Worm (Caenorhabditis elegans) whole organism, young adult: ENCODE results near the gene ints-11.
A peak's percentile ranks its signal among the peaks of the same experiment; 100 is the strongest.

Experiments used
- B0019.2 ChIP-seq: fragments of 200-800 bp; sonication (Bioruptor generic); conservative IDR thresholded peaks from 2 replicates; pipeline ENCODE4 v1.3.6; 2022; ENCODE audit warnings: missing genetic modification reagents, missing genetic modification characterization, missing compliant biosample characterization
- B0035.1 ChIP-seq: sonication (generic microtip); optimal IDR thresholded peaks from 2 replicates; lab custom pipeline; 2016; ENCODE audit warnings: missing genetic modification characterization, mild to moderate bottlenecking, missing compliant biosample characterization, missing genotype, missing genetic modification reagents
- C06A6.2 ChIP-seq: fragments of 200-800 bp; sonication (Bioruptor generic); conservative IDR thresholded peaks from 2 replicates; pipeline ENCODE4 v1.3.6; 2022; ENCODE audit warnings: missing genetic modification characterization, missing compliant biosample characterization
- C17E4.6 ChIP-seq: fragments of 200-800 bp; sonication (Bioruptor generic); IDR thresholded peaks from 2 replicates; pipeline ENCODE4 v1.3.6; 2022; ENCODE audit warnings: missing genetic modification reagents, missing genetic modification characterization, missing compliant biosample characterization
- F10E7.11 ChIP-seq: sonication (generic microtip); optimal IDR thresholded peaks from 2 replicates; lab custom pipeline; 2017; ENCODE audit warnings: mild to moderate bottlenecking, missing genetic modification characterization, moderate library complexity, missing compliant biosample characterization
- F33H1.4 ChIP-seq: fragments of 200-800 bp; sonication (Bioruptor generic); IDR thresholded peaks from 2 replicates; pipeline ENCODE4 v1.3.6; 2022; ENCODE audit warnings: missing genetic modification reagents, missing genetic modification characterization, missing compliant biosample characterization
- F37B4.10 ChIP-seq: fragments of 200-800 bp; sonication (Bioruptor generic); IDR thresholded peaks from 2 replicates; pipeline ENCODE4 v1.3.6; 2022; ENCODE audit warnings: missing genetic modification characterization, missing compliant biosample characterization
- F49E8.2 ChIP-seq: sonication (generic microtip); optimal IDR thresholded peaks from 3 replicates; lab custom pipeline; 2017; ENCODE audit warnings: missing genetic modification characterization, mild to moderate bottlenecking, missing compliant biosample characterization, antibody characterized with exemption, moderate library complexity; ENCODE audit not compliant: insufficient read depth
- F55B11.4 ChIP-seq: sonication (generic microtip); optimal IDR thresholded peaks from 2 replicates; lab custom pipeline; 2016; ENCODE audit warnings: missing compliant biosample characterization, missing genetic modification characterization, borderline replicate concordance; ENCODE audit not compliant: insufficient read depth
- F57C9.4 ChIP-seq: sonication (generic microtip); optimal IDR thresholded peaks from 2 replicates; lab custom pipeline; 2017; ENCODE audit warnings: mild to moderate bottlenecking, missing genetic modification characterization, missing compliant biosample characterization
- T26A5.8 ChIP-seq: sonication (generic microtip); optimal IDR thresholded peaks from 2 replicates; lab custom pipeline; 2016; ENCODE audit warnings: missing genetic modification characterization, missing compliant biosample characterization
- Y56A3A.18 ChIP-seq: fragments of 200-800 bp; sonication (Bioruptor generic); IDR thresholded peaks from 2 replicates; pipeline ENCODE4 v1.3.6; 2022; ENCODE audit warnings: missing genetic modification reagents, missing genetic modification characterization, missing compliant biosample characterization
- Y95B8A.8 ChIP-seq: fragments of 200-800 bp; sonication (Bioruptor generic); IDR thresholded peaks from 2 replicates; pipeline ENCODE4 v1.3.6; 2022; ENCODE audit warnings: missing genetic modification reagents, missing genetic modification characterization, missing compliant biosample characterization
- aptf-3 ChIP-seq: fragments of 200-800 bp; sonication (Bioruptor generic); IDR thresholded peaks from 2 replicates; pipeline ENCODE4 v1.3.6; 2022; ENCODE audit warnings: missing genetic modification characterization, missing compliant biosample characterization
- atf-7 ChIP-seq: sonication (generic microtip); optimal IDR thresholded peaks from 2 replicates; lab custom pipeline; 2017; ENCODE audit warnings: mild to moderate bottlenecking, missing genetic modification characterization, missing compliant biosample characterization
- athp-1 ChIP-seq: sonication (generic microtip); optimal IDR thresholded peaks from 2 replicates; lab custom pipeline; 2017; ENCODE audit warnings: mild to moderate bottlenecking, missing genetic modification characterization, missing compliant biosample characterization
- bed-2 ChIP-seq: fragments of 200-800 bp; sonication (Bioruptor generic); IDR thresholded peaks from 2 replicates; pipeline ENCODE4 v1.3.6; 2022; ENCODE audit warnings: missing genetic modification reagents, missing genetic modification characterization, missing compliant biosample characterization
- ccch-3 ChIP-seq: fragments of 200-800 bp; sonication (Bioruptor generic); optimal IDR thresholded peaks from 2 replicates; lab custom pipeline; 2018; ENCODE audit warnings: mild to moderate bottlenecking, missing genetic modification characterization, missing compliant biosample characterization
- cebp-1 ChIP-seq, 2 experiments: fragments of 200-800 bp in 1 of 2; sonication (Bioruptor generic) in 1 of 2; sonication (generic microtip) in 1 of 2; IDR thresholded peaks in 1 of 2; optimal IDR thresholded peaks in 1 of 2; 2 replicates each; pipeline versions ENCODE4 v1.3.6 to Lab custom; 2017 to 2022; ENCODE audit warnings: missing compliant biosample characterization in 2 of 2, missing genetic modification characterization in 2 of 2, mild to moderate bottlenecking in 1 of 2, missing genetic modification reagents in 1 of 2, moderate library complexity in 1 of 2
- dox-1 ChIP-seq: fragments of 200-800 bp; sonication (Bioruptor generic); IDR thresholded peaks from 2 replicates; pipeline ENCODE4 v1.3.6; 2022; ENCODE audit warnings: missing genetic modification reagents, missing genetic modification characterization, missing compliant biosample characterization
- dpff-1 ChIP-seq: sonication (generic microtip); optimal IDR thresholded peaks from 2 replicates; lab custom pipeline; 2017; ENCODE audit warnings: mild to moderate bottlenecking, missing genetic modification characterization, missing compliant biosample characterization
- efl-1 ChIP-seq: fragments of 150-350 bp; optimal IDR thresholded peaks from 2 replicates; lab custom pipeline; 2014; ENCODE audit warnings: missing biosample characterization, missing genetic modification reagents, missing genetic modification characterization
- egl-18 ChIP-seq: fragments of 200-800 bp; sonication (Bioruptor generic); IDR thresholded peaks from 2 replicates; pipeline ENCODE4 v1.3.6; 2022; ENCODE audit warnings: missing genetic modification reagents, missing genetic modification characterization, missing compliant biosample characterization
- egrh-3 ChIP-seq: fragments of 200-800 bp; sonication (Bioruptor generic); IDR thresholded peaks from 2 replicates; pipeline ENCODE4 v1.3.6; 2022; ENCODE audit warnings: missing genetic modification reagents, missing genetic modification characterization, missing compliant biosample characterization
- hlh-26 ChIP-seq: fragments of 200-800 bp; sonication (Bioruptor generic); conservative IDR thresholded peaks from 2 replicates; pipeline ENCODE4 v1.3.6; 2022; ENCODE audit warnings: missing genetic modification reagents, missing genetic modification characterization, missing compliant biosample characterization
- hrde-1 ChIP-seq: sonication (generic microtip); optimal IDR thresholded peaks from 2 replicates; lab custom pipeline; 2016; ENCODE audit warnings: missing genetic modification characterization, mild to moderate bottlenecking, missing compliant biosample characterization, moderate library complexity, missing genotype, missing genetic modification reagents, borderline replicate concordance
- lin-35 ChIP-seq, 3 experiments: fragments of 150-350 bp in 2 of 3; sonication (generic microtip) in 1 of 3; optimal IDR thresholded peaks; 2 replicates each; lab custom pipeline; 2014 to 2018; ENCODE audit warnings: missing biosample characterization in 3 of 3, missing genetic modification characterization in 3 of 3, missing genetic modification reagents in 3 of 3
- lin-40 ChIP-seq: sonication (generic microtip); optimal IDR thresholded peaks from 2 replicates; lab custom pipeline; 2016; ENCODE audit warnings: missing genetic modification characterization, mild to moderate bottlenecking, missing compliant biosample characterization, missing genotype, missing genetic modification reagents
- lsy-27 ChIP-seq: sonication (generic microtip); optimal IDR thresholded peaks from 2 replicates; lab custom pipeline; 2017; ENCODE audit warnings: missing genetic modification characterization, mild to moderate bottlenecking, missing compliant biosample characterization, antibody characterized with exemption, missing genotype, borderline replicate concordance; ENCODE audit not compliant: insufficient read depth
- madf-6 ChIP-seq: fragments of 200-800 bp; sonication (Bioruptor generic); IDR thresholded peaks from 2 replicates; pipeline ENCODE4 v1.3.6; 2022; ENCODE audit warnings: missing genetic modification reagents, missing genetic modification characterization, missing compliant biosample characterization
- mcd-1 ChIP-seq: fragments of 200-800 bp; sonication (Bioruptor generic); IDR thresholded peaks from 2 replicates; pipeline ENCODE4 v1.3.6; 2022; ENCODE audit warnings: missing genetic modification reagents, missing genetic modification characterization, missing compliant biosample characterization
- mes-4 ChIP-seq: sonication (generic microtip); optimal IDR thresholded peaks from 2 replicates; lab custom pipeline; 2016; ENCODE audit warnings: missing genotype, missing genetic modification characterization, missing compliant biosample characterization
- mxl-1 ChIP-seq: sonication (generic microtip); optimal IDR thresholded peaks from 2 replicates; lab custom pipeline; 2016; ENCODE audit warnings: missing genetic modification characterization, missing compliant biosample characterization
- nfya-1 ChIP-seq: sonication (generic microtip); optimal IDR thresholded peaks from 2 replicates; lab custom pipeline; 2017; ENCODE audit warnings: antibody characterized with exemption, missing compliant biosample characterization, missing genetic modification characterization, borderline replicate concordance; ENCODE audit not compliant: insufficient read depth
- nfyb-1 ChIP-seq: fragments of 200-800 bp; sonication (Bioruptor generic); IDR thresholded peaks from 2 replicates; pipeline ENCODE4 v1.3.6; 2022; ENCODE audit warnings: missing genetic modification reagents, missing genetic modification characterization, missing compliant biosample characterization
- nhr-27 ChIP-seq: fragments of 200-800 bp; sonication (Bioruptor generic); optimal IDR thresholded peaks from 2 replicates; lab custom pipeline; 2018; ENCODE audit warnings: mild to moderate bottlenecking, missing genetic modification characterization, moderate library complexity, missing compliant biosample characterization
- nhr-90 ChIP-seq: sonication (generic microtip); optimal IDR thresholded peaks from 2 replicates; lab custom pipeline; 2016; ENCODE audit warnings: missing genotype, mild to moderate bottlenecking, missing genetic modification characterization, missing compliant biosample characterization
- pbrm-1 ChIP-seq: fragments of 200-800 bp; sonication (Bioruptor generic); IDR thresholded peaks from 2 replicates; pipeline ENCODE4 v1.3.6; 2022; ENCODE audit warnings: missing genetic modification reagents, missing genetic modification characterization, missing compliant biosample characterization
- pha-4 ChIP-seq: fragments of 150-350 bp; sonication (generic microtip); optimal IDR thresholded peaks from 2 replicates; lab custom pipeline; 2014; ENCODE audit warnings: missing biosample characterization, missing genetic modification reagents, missing genetic modification characterization
- repo-1 ChIP-seq: sonication (generic microtip); optimal IDR thresholded peaks from 2 replicates; lab custom pipeline; 2017; ENCODE audit warnings: mild to moderate bottlenecking, missing genetic modification characterization, missing compliant biosample characterization
- sdz-38 ChIP-seq: sonication (generic microtip); optimal IDR thresholded peaks from 2 replicates; lab custom pipeline; 2016; ENCODE audit warnings: missing genotype, missing genetic modification characterization, missing compliant biosample characterization
- sea-2 ChIP-seq: fragments of 200-800 bp; sonication (Bioruptor generic); IDR thresholded peaks from 2 replicates; pipeline ENCODE4 v1.3.6; 2022; ENCODE audit warnings: missing genetic modification characterization, missing compliant biosample characterization
- tbx-9 ChIP-seq: sonication (generic microtip); optimal IDR thresholded peaks from 2 replicates; lab custom pipeline; 2016; ENCODE audit warnings: borderline replicate concordance, missing genetic modification characterization, inconsistent platforms, missing compliant biosample characterization
- unc-130 ChIP-seq: sonication (generic microtip); optimal IDR thresholded peaks from 2 replicates; lab custom pipeline; 2016; ENCODE audit warnings: missing genetic modification reagents, missing genetic modification characterization, missing compliant biosample characterization
- unc-62 ChIP-seq: fragments of 150-350 bp; optimal IDR thresholded peaks from 2 replicates; lab custom pipeline; 2014; ENCODE audit warnings: missing biosample characterization, missing genetic modification reagents, missing genetic modification characterization
- xnd-1 ChIP-seq: sonication (generic microtip); optimal IDR thresholded peaks from 2 replicates; lab custom pipeline; 2016; ENCODE audit warnings: missing genotype, missing genetic modification reagents, missing genetic modification characterization, missing compliant biosample characterization
- ztf-22 ChIP-seq: fragments of 200-800 bp; sonication (Bioruptor generic); optimal IDR thresholded peaks from 2 replicates; lab custom pipeline; 2018; ENCODE audit warnings: mild to moderate bottlenecking, missing genetic modification characterization, moderate library complexity, missing compliant biosample characterization
- ztf-28 ChIP-seq: fragments of 200-800 bp; sonication (Bioruptor generic); IDR thresholded peaks from 2 replicates; pipeline ENCODE4 v1.3.6; 2022; ENCODE audit warnings: missing genetic modification reagents, missing genetic modification characterization, missing compliant biosample characterization
- ztf-6 ChIP-seq: fragments of 200-800 bp; sonication (Bioruptor generic); IDR thresholded peaks from 2 replicates; pipeline ENCODE4 v1.3.6; 2022; ENCODE audit warnings: missing genetic modification reagents, missing genetic modification characterization, missing compliant biosample characterization

The ints-11 gene

ce11 chrII:8144543-8144942 is 1.3 kb upstream of the ints-11 start, which contains the start of gene F10B5.2 (continued):
- TF ChIP-seq repo-1 (no peak), dpff-1 (tag; lab: Kevin White, UChicago) (no peak), efl-1 (GFP tag; lab: Kevin White, UChicago) (no peak), F10E7.11 (tag; lab: Kevin White, UChicago) (no peak), tbx-9 (tag; lab: Kevin White, UChicago) (no peak), Y95B8A.8 (GFP tag; lab: Robert Waterston, UW) (no peak), atf-7 (tag; lab: Kevin White, UChicago) (peak; percentile 7), xnd-1 (tag; lab: Kevin White, UChicago) (no peak), nhr-27 (tag; lab: Kevin White, UChicago) (no peak), lin-35 (GFP tag; optimal IDR thresholded peaks at IDR 0.05; lab: Kevin White, UChicago) (peak in 1 of 3 experiments; percentile 5), nfya-1 (tag; lab: Kevin White, UChicago) (no peak), pbrm-1 (no peak), hlh-26 (GFP tag; lab: Robert Waterston, UW) (no peak), ztf-28 (no peak), nhr-90 (no peak), nfyb-1 (GFP tag; lab: Robert Waterston, UW) (no peak; the same call in 1 of the 2 replicates), egl-18 (no peak), ztf-6 (GFP tag; lab: Robert Waterston, UW) (no peak), athp-1 (tag; lab: Kevin White, UChicago) (peak; percentile 8), hrde-1 (tag; lab: Kevin White, UChicago) (peak; percentile 37), F33H1.4 (GFP tag; lab: Robert Waterston, UW) (no peak), pha-4 (no peak), cebp-1 (GFP tag; IDR thresholded peaks at IDR 0.05; lab: Robert Waterston, UW) (no peak), cebp-1 (tag; optimal IDR thresholded peaks at IDR 0.05; lab: Kevin White, UChicago) (no peak), mcd-1 (GFP tag; lab: Robert Waterston, UW) (no peak), egrh-3 (GFP tag; lab: Robert Waterston, UW) (no peak), unc-130 (GFP tag; lab: Kevin White, UChicago) (peak; percentile 15), lsy-27 (tag; lab: Kevin White, UChicago) (no peak), Y56A3A.18 (GFP tag; lab: Robert Waterston, UW) (no peak), F37B4.10 (GFP tag; lab: Robert Waterston, UW) (no peak), ztf-22 (GFP tag; lab: Kevin White, UChicago) (no peak), bed-2 (GFP tag; lab: Robert Waterston, UW) (no peak), C17E4.6 (no peak), sdz-38 (tag; lab: Kevin White, UChicago) (no peak), mxl-1 (tag; lab: Kevin White, UChicago) (no peak), unc-62 (GFP tag; lab: Kevin White, UChicago) (no peak), mes-4 (no peak), lin-40 (no peak), F49E8.2 (tag; lab: Kevin White, UChicago) (peak; percentile 53), F55B11.4 (tag; lab: Kevin White, UChicago) (no peak), sea-2 (GFP tag; lab: Robert Waterston, UW) (no peak), ccch-3 (GFP tag; lab: Kevin White, UChicago) (no peak), B0035.1 (no peak), F57C9.4 (tag; lab: Kevin White, UChicago) (no peak), B0019.2 (GFP tag; lab: Robert Waterston, UW) (no peak), dox-1 (GFP tag; lab: Robert Waterston, UW) (no peak), C06A6.2 (GFP tag; lab: Robert Waterston, UW) (no peak), aptf-3 (GFP tag; lab: Robert Waterston, UW) (no peak), T26A5.8 (tag; lab: Kevin White, UChicago) (no peak), madf-6 (GFP tag; lab: Robert Waterston, UW) (peak; percentile 58)
